Worm (Caenorhabditis elegans) whole organism, young adult: ENCODE results near the gene mrpl-30.

Source experiments
- aptf-3 ChIP-seq: fragments of 200-800 bp; sonication (Bioruptor generic); IDR thresholded peaks from 2 replicates; pipeline ENCODE4 v1.3.6; 2022; ENCODE audit warnings: missing genetic modification characterization, missing compliant biosample characterization
- atf-7 ChIP-seq: sonication (generic microtip); optimal IDR thresholded peaks from 2 replicates; lab custom pipeline; 2017; ENCODE audit warnings: mild to moderate bottlenecking, missing genetic modification characterization, missing compliant biosample characterization
- madf-6 ChIP-seq: fragments of 200-800 bp; sonication (Bioruptor generic); IDR thresholded peaks from 2 replicates; pipeline ENCODE4 v1.3.6; 2022; ENCODE audit warnings: missing genetic modification reagents, missing genetic modification characterization, missing compliant biosample characterization
- mes-4 ChIP-seq: sonication (generic microtip); optimal IDR thresholded peaks from 2 replicates; lab custom pipeline; 2016; ENCODE audit warnings: missing genotype, missing genetic modification characterization, missing compliant biosample characterization
- snpc-4 ChIP-seq, 5 experiments: fragments of 150-350 bp in 1 of 5; sonication (generic microtip) in 4 of 5; optimal IDR thresholded peaks; 2 replicates each; lab custom pipeline; 2014 to 2018; ENCODE audit warnings: missing genetic modification characterization in 5 of 5, missing biosample characterization in 3 of 5, antibody characterized with exemption in 2 of 5, mild to moderate bottlenecking in 2 of 5, missing compliant biosample characterization in 2 of 5, missing genotype in 2 of 5, moderate library complexity in 2 of 5, missing genetic modification reagents in 1 of 5
- tlf-1 ChIP-seq: fragments of 200-800 bp; sonication (Bioruptor generic); optimal IDR thresholded peaks from 2 replicates; lab custom pipeline; 2018; ENCODE audit warnings: mild to moderate bottlenecking, missing genetic modification characterization, missing compliant biosample characterization
- unc-62 ChIP-seq: fragments of 150-350 bp; optimal IDR thresholded peaks from 2 replicates; lab custom pipeline; 2014; ENCODE audit warnings: missing biosample characterization, missing genetic modification reagents, missing genetic modification characterization

ce11 chrIII:2371864-2372263, 38.9 kb downstream of the mrpl-30 start, which contains the start of gene H04J21.1:
- no peak for TF ChIP-seq mes-4 (tag; lab: Kevin White, UChicago)
- no peak for TF ChIP-seq snpc-4 (GFP tag; optimal IDR thresholded peaks at IDR 0.05; lab: Kevin White, UChicago)
- no peak for TF ChIP-seq snpc-4 (tag; optimal IDR thresholded peaks at IDR 0.05; lab: Kevin White, UChicago)
- TF ChIP-seq tlf-1 = no peak
- TF ChIP-seq atf-7 = no peak
- TF ChIP-seq aptf-3 (GFP tag; lab: Robert Waterston, UW) = no peak
- no peak for TF ChIP-seq madf-6 (GFP tag; lab: Robert Waterston, UW)
- no peak for TF ChIP-seq unc-62 (GFP tag; lab: Kevin White, UChicago)
